Fruit fly (Drosophila melanogaster): ENCODE data around the gene CG33281.
A peak's percentile ranks its signal among the peaks of the same experiment; 100 is the strongest.

DNA sequence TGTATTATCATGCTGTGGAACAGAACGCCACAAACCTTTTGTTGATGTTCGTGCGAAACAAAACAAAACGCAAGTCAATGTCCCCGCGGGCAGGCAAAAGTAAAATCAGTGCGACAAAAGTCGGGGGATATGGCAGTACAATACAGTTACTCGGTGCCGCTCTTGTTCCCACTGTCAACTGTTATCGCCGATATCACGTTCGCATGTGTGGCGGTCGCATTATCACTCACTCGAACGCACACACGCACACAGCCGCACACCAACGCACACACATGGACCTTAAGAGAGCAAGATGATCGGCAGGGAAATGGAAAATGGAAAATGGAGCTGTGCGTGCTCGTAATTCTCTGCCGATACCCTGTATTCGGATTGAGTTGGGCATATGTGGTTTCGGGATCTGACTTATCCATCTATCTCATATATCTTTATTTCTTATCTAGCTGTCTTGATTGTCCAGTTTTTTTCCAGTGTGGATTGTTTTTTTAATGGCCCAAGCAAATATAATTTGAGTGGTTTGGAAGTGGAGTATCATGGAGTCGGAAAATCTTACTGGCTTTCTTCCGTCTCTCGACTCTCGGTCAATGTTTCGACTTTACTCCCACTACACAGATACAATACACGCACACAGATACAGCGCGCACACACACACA is 14.7 kb downstream of the CG33281 start:
- peak; percentile 54 to 71 for TF ChIP-seq ss (GFP tag; optimal IDR thresholded peaks at IDR 0.05)
- TF ChIP-seq Sox102F (GFP tag; optimal IDR thresholded peaks at IDR 0.05): peak; percentile 76
- TF ChIP-seq CG11294 (GFP tag; IDR thresholded peaks at IDR 0.05): peak; percentile 68
- peak; percentile 80 for TF ChIP-seq esn (GFP tag; optimal IDR thresholded peaks at IDR 0.05)
